Fruit fly (Drosophila melanogaster) whole organism, pupa: ENCODE data around the gene caup.

Experiments used
- CG10348 ChIP-seq: fragments of 200-800 bp; sonication (Bioruptor generic); IDR thresholded peaks from 2 replicates; pipeline ENCODE4 v1.3.6; 2022; ENCODE audit warnings: missing biosample characterization, missing genetic modification characterization
- CG12605 ChIP-seq: fragments of 200-800 bp; sonication (Bioruptor generic); IDR thresholded peaks from 2 replicates; pipeline ENCODE4 v1.3.6; 2022; ENCODE audit warnings: missing biosample characterization, missing genetic modification characterization
- CG13204 ChIP-seq: fragments of 200-800 bp; sonication (Bioruptor generic); optimal IDR thresholded peaks from 2 replicates; lab custom pipeline; 2018; ENCODE audit warnings: missing biosample characterization, mild to moderate bottlenecking, missing genetic modification characterization, moderate library complexity
- CG14655 ChIP-seq: fragments of 200-800 bp; sonication (Bioruptor generic); optimal IDR thresholded peaks from 3 replicates; lab custom pipeline; 2017; ENCODE audit warnings: mild to moderate bottlenecking, missing biosample characterization, missing genetic modification reagents, missing genetic modification characterization
- CG15710 ChIP-seq: fragments of 200-800 bp; sonication (Bioruptor generic); optimal IDR thresholded peaks from 2 replicates; lab custom pipeline; 2018; ENCODE audit warnings: missing biosample characterization, mild to moderate bottlenecking, missing genetic modification characterization, moderate library complexity
- CG17806 ChIP-seq: fragments of 200-800 bp; sonication (Bioruptor generic); optimal IDR thresholded peaks from 2 replicates; lab custom pipeline; 2018; ENCODE audit warnings: missing biosample characterization, mild to moderate bottlenecking, missing genetic modification characterization, moderate library complexity
- CG32121 ChIP-seq: fragments of 200-800 bp; sonication (Bioruptor generic); IDR thresholded peaks from 2 replicates; pipeline ENCODE4 v1.3.6; 2022; ENCODE audit warnings: missing biosample characterization, missing genetic modification characterization
- CG34367 ChIP-seq: fragments of 200-800 bp; sonication (Bioruptor generic); optimal IDR thresholded peaks from 2 replicates; lab custom pipeline; 2018; ENCODE audit warnings: missing biosample characterization, mild to moderate bottlenecking, missing genetic modification characterization
- CG4496 ChIP-seq: fragments of 200-800 bp; sonication (Bioruptor generic); IDR thresholded peaks from 3 replicates; pipeline ENCODE4 v1.3.6; 2022; ENCODE audit warnings: missing biosample characterization, missing genetic modification characterization
- CG8159 ChIP-seq: fragments of 200-800 bp; sonication (Bioruptor generic); optimal IDR thresholded peaks from 3 replicates; lab custom pipeline; 2018; ENCODE audit warnings: missing biosample characterization, mild to moderate bottlenecking, missing genetic modification characterization, moderate library complexity
- CG8301 ChIP-seq: fragments of 200-800 bp; sonication (Bioruptor generic); optimal IDR thresholded peaks from 2 replicates; lab custom pipeline; 2018; ENCODE audit warnings: missing biosample characterization, mild to moderate bottlenecking, missing genetic modification characterization
- CG9948 ChIP-seq: fragments of 200-800 bp; sonication (Bioruptor generic); optimal IDR thresholded peaks from 2 replicates; lab custom pipeline; 2018; ENCODE audit warnings: missing biosample characterization, mild to moderate bottlenecking, missing genetic modification characterization, moderate library complexity
- D1 ChIP-seq: fragments of 200-800 bp; sonication (Bioruptor generic); optimal IDR thresholded peaks from 2 replicates; lab custom pipeline; 2018; ENCODE audit warnings: missing biosample characterization, mild to moderate bottlenecking, missing genetic modification characterization, moderate library complexity
- EcR ChIP-seq: fragments of 200-800 bp; sonication (Bioruptor generic); optimal IDR thresholded peaks from 3 replicates; lab custom pipeline; 2019; ENCODE audit warnings: missing biosample characterization, missing genetic modification characterization, mild to moderate bottlenecking, moderate library complexity, missing genetic modification reagents
- Ets98B ChIP-seq: fragments of 200-800 bp; sonication (Bioruptor generic); IDR thresholded peaks from 2 replicates; pipeline ENCODE4 v1.3.6; 2022; ENCODE audit warnings: missing biosample characterization, missing genetic modification characterization
- Pif1A ChIP-seq: fragments of 200-800 bp; sonication (Bioruptor generic); optimal IDR thresholded peaks from 3 replicates; lab custom pipeline; 2016; ENCODE audit warnings: missing biosample characterization, missing genetic modification characterization
- Pif1B ChIP-seq: fragments of 200-800 bp; sonication (Bioruptor generic); optimal IDR thresholded peaks from 3 replicates; lab custom pipeline; 2016; ENCODE audit warnings: missing biosample characterization, missing genetic modification characterization
- Snoo ChIP-seq: fragments of 200-800 bp; sonication (Bioruptor generic); optimal IDR thresholded peaks from 3 replicates; lab custom pipeline; 2017; ENCODE audit warnings: missing biosample characterization, mild to moderate bottlenecking, missing genetic modification characterization, inconsistent platforms
- fd96Ca ChIP-seq: fragments of 200-800 bp; sonication (Bioruptor generic); IDR thresholded peaks from 3 replicates; pipeline ENCODE4 v1.3.6; 2022; ENCODE audit warnings: missing biosample characterization, missing genetic modification characterization
- gl ChIP-seq: fragments of 200-800 bp; sonication (Bioruptor generic); optimal IDR thresholded peaks from 2 replicates; lab custom pipeline; 2018; ENCODE audit warnings: missing biosample characterization, mild to moderate bottlenecking, missing genetic modification characterization
- rn ChIP-seq: fragments of 200-800 bp; sonication (Bioruptor generic); IDR thresholded peaks from 2 replicates; pipeline ENCODE4 v1.3.6; 2022; ENCODE audit warnings: missing biosample characterization, missing genetic modification characterization

The caup gene

dm6 chr3L:12616400-12616799 lies 7.0 kb downstream of the caup start:
- TF ChIP-seq Pif1B (GFP tag; lab: Kevin White, UChicago) (no peak), gl (tag; lab: Kevin White, UChicago) (no peak), fd96Ca (GFP tag; lab: Robert Waterston, UW) (no peak), CG12605 (no peak), CG34367 (no peak), CG14655 (GFP tag; lab: Kevin White, UChicago) (no peak), Snoo (tag; lab: Kevin White, UChicago) (peak; percentile 29), rn (GFP tag; lab: Robert Waterston, UW) (no peak), CG4496 (GFP tag; lab: Robert Waterston, UW) (no peak), CG17806 (no peak), Pif1A (GFP tag; lab: Kevin White, UChicago) (no peak), CG9948 (tag; lab: Kevin White, UChicago) (no peak), CG8301 (tag; lab: Kevin White, UChicago) (no peak), CG13204 (GFP tag; lab: Kevin White, UChicago) (no peak), EcR (GFP tag; lab: Kevin White, UChicago) (no peak), CG8159 (peak; percentile 26), CG15710 (tag; lab: Kevin White, UChicago) (peak; percentile 8), CG10348 (no peak), D1 (tag; lab: Kevin White, UChicago) (no peak), Ets98B (GFP tag; lab: Robert Waterston, UW) (no peak), CG32121 (GFP tag; lab: Robert Waterston, UW) (no peak)

dm6 chr3L:12618824-12619370 lies 9.5 kb downstream of the caup start:
- TF ChIP-seq CG17806 (no peak), CG14655 (GFP tag; lab: Kevin White, UChicago) (peak; percentile 15)
- TF ChIP-seq, all 21 proteins: peak for 1

dm6 chr3L:12621862-12622261 lies 12.4 kb downstream of the caup start:
- TF ChIP-seq fd96Ca (GFP tag; lab: Robert Waterston, UW) (no peak), Pif1B (GFP tag; lab: Kevin White, UChicago) (no peak), CG13204 (GFP tag; lab: Kevin White, UChicago) (no peak), CG17806 (no peak), rn (GFP tag; lab: Robert Waterston, UW) (no peak), CG12605 (no peak), CG32121 (GFP tag; lab: Robert Waterston, UW) (no peak), gl (tag; lab: Kevin White, UChicago) (no peak), Pif1A (GFP tag; lab: Kevin White, UChicago) (no peak), CG15710 (tag; lab: Kevin White, UChicago) (no peak), CG14655 (GFP tag; lab: Kevin White, UChicago) (no peak), Snoo (tag; lab: Kevin White, UChicago) (no peak), CG8301 (tag; lab: Kevin White, UChicago) (no peak), CG4496 (GFP tag; lab: Robert Waterston, UW) (no peak)

dm6 chr3L:12627703-12628102 lies 18.3 kb downstream of the caup start:
- TF ChIP-seq fd96Ca (GFP tag; lab: Robert Waterston, UW) (peak; percentile 64; the same call in 2 of the 3 replicates), Snoo (tag; lab: Kevin White, UChicago) (no peak), CG4496 (GFP tag; lab: Robert Waterston, UW) (peak; percentile 36; the same call in 1 of the 3 replicates), CG13204 (GFP tag; lab: Kevin White, UChicago) (peak; percentile 21), Ets98B (GFP tag; lab: Robert Waterston, UW) (0 out of 2 replicates have a peak, but pooled peaks have one; percentile 64), Pif1B (GFP tag; lab: Kevin White, UChicago) (peak; percentile 16), CG14655 (GFP tag; lab: Kevin White, UChicago) (no peak), CG12605 (0 out of 2 replicates have a peak, but pooled peaks have one; percentile 11)

- TF ChIP-seq CG8301 (tag; lab: Kevin White, UChicago) (no peak), fd96Ca (GFP tag; lab: Robert Waterston, UW) (no peak)
Observed at dm6 chr3L:12635008-12635407, 25.6 kb downstream of the caup start.

dm6 chr3L:12638345-12638744 lies 28.9 kb downstream of the caup start:
- TF ChIP-seq Ets98B (GFP tag; lab: Robert Waterston, UW) = no peak
- no peak for TF ChIP-seq CG34367
- no peak for TF ChIP-seq CG10348
- no peak for TF ChIP-seq CG9948 (tag; lab: Kevin White, UChicago)
- TF ChIP-seq fd96Ca (GFP tag; lab: Robert Waterston, UW) = no peak
- TF ChIP-seq EcR (GFP tag; lab: Kevin White, UChicago) = no peak
- TF ChIP-seq CG8159 = no peak
- no peak for TF ChIP-seq CG13204 (GFP tag; lab: Kevin White, UChicago)
- no peak for TF ChIP-seq Pif1A (GFP tag; lab: Kevin White, UChicago)
- TF ChIP-seq CG12605 = no peak
- TF ChIP-seq CG17806 = no peak
- no peak for TF ChIP-seq CG8301 (tag; lab: Kevin White, UChicago)
